Fruit fly (Drosophila melanogaster) whole organism, embryonic: ENCODE measurements around the gene TotM.

Source experiments
- Adf1 ChIP-seq: fragments of 200-800 bp; sonication (Bioruptor generic); IDR thresholded peaks from 2 replicates; pipeline ENCODE4 v1.3.6; 2022; ENCODE audit warnings: missing biosample characterization, missing genetic modification characterization
- CG10267 ChIP-seq: fragments of 200-800 bp; sonication (Bioruptor generic); optimal IDR thresholded peaks from 2 replicates; lab custom pipeline; 2018; ENCODE audit warnings: missing biosample characterization, mild to moderate bottlenecking, missing genetic modification characterization, moderate library complexity
- CG11560 ChIP-seq: fragments of 200-800 bp; sonication (Bioruptor generic); IDR thresholded peaks from 3 replicates; pipeline ENCODE4 v1.3.6; 2022; ENCODE audit warnings: missing biosample characterization, missing genetic modification characterization
- CG15479 ChIP-seq: fragments of 200-800 bp; sonication (Bioruptor generic); optimal IDR thresholded peaks from 3 replicates; lab custom pipeline; 2019; ENCODE audit warnings: missing biosample characterization, mild to moderate bottlenecking, missing genetic modification characterization, moderate library complexity
- CG16813 ChIP-seq: fragments of 200-800 bp; sonication (Bioruptor generic); IDR thresholded peaks from 3 replicates; pipeline ENCODE4 v1.3.6; 2022; ENCODE audit warnings: missing biosample characterization, missing genetic modification characterization; ENCODE audit not compliant: partially characterized antibody
- CG17912 ChIP-seq: fragments of 200-800 bp; sonication (Bioruptor generic); optimal IDR thresholded peaks from 2 replicates; lab custom pipeline; 2018; ENCODE audit warnings: missing biosample characterization, mild to moderate bottlenecking, missing genetic modification characterization
- CG1832 ChIP-seq: fragments of 200-800 bp; sonication (Bioruptor generic); optimal IDR thresholded peaks from 2 replicates; lab custom pipeline; 2017; ENCODE audit warnings: missing biosample characterization, mild to moderate bottlenecking, missing genetic modification characterization, inconsistent platforms
- CG18619 ChIP-seq: fragments of 200-800 bp; sonication (Bioruptor generic); optimal IDR thresholded peaks from 3 replicates; lab custom pipeline; 2017; ENCODE audit warnings: missing biosample characterization, mild to moderate bottlenecking, missing genetic modification characterization
- CG3065 ChIP-seq: fragments of 200-800 bp; sonication (Bioruptor generic); optimal IDR thresholded peaks from 2 replicates; lab custom pipeline; 2016; ENCODE audit warnings: missing biosample characterization, missing genetic modification characterization
- CG3163 ChIP-seq: fragments of 200-800 bp; sonication (Bioruptor generic); optimal IDR thresholded peaks from 3 replicates; lab custom pipeline; 2016; ENCODE audit warnings: missing biosample characterization, missing genetic modification characterization
- CG32532 ChIP-seq: fragments of 200-800 bp; sonication (Bioruptor generic); IDR thresholded peaks from 2 replicates; pipeline ENCODE4 v1.3.6; 2022; ENCODE audit warnings: missing biosample characterization, missing genetic modification characterization
- CG32767 ChIP-seq: fragments of 200-800 bp; sonication (Bioruptor generic); IDR thresholded peaks from 2 replicates; pipeline ENCODE4 v1.3.6; 2022; ENCODE audit warnings: missing biosample characterization, missing genetic modification characterization
- CG8359 ChIP-seq: fragments of 200-800 bp; sonication (Bioruptor generic); optimal IDR thresholded peaks from 2 replicates; lab custom pipeline; 2017; ENCODE audit warnings: missing biosample characterization, mild to moderate bottlenecking, missing genetic modification characterization, borderline replicate concordance
- CG8388 ChIP-seq: fragments of 200-800 bp; sonication (Bioruptor generic); optimal IDR thresholded peaks from 2 replicates; lab custom pipeline; 2019; ENCODE audit warnings: missing biosample characterization, mild to moderate bottlenecking, missing genetic modification characterization, moderate library complexity
- CG8478 ChIP-seq: fragments of >200 bp; optimal IDR thresholded peaks from 2 replicates; lab custom pipeline; 2018
- CG9876 ChIP-seq: fragments of 200-800 bp; sonication (Bioruptor generic); optimal IDR thresholded peaks from 2 replicates; lab custom pipeline; 2016; ENCODE audit warnings: missing biosample characterization, missing genetic modification characterization
- D19B ChIP-seq: fragments of 200-800 bp; sonication (Bioruptor generic); optimal IDR thresholded peaks from 2 replicates; lab custom pipeline; 2017; ENCODE audit warnings: missing biosample characterization, mild to moderate bottlenecking, missing genetic modification characterization
- Dbx ChIP-seq: fragments of 200-800 bp; sonication (Bioruptor generic); IDR thresholded peaks from 3 replicates; pipeline ENCODE4 v1.3.6; 2022; ENCODE audit warnings: missing biosample characterization, missing genetic modification characterization
- Deaf1 ChIP-seq: fragments of 200-800 bp; optimal IDR thresholded peaks from 3 replicates; lab custom pipeline; 2019; ENCODE audit warnings: missing biosample characterization, mild to moderate bottlenecking, missing genetic modification characterization, moderate library complexity
- E2f2 ChIP-seq: fragments of 200-800 bp; sonication (Bioruptor generic); IDR thresholded peaks from 2 replicates; pipeline ENCODE4 v1.3.6; 2022; ENCODE audit warnings: missing biosample characterization, missing genetic modification characterization
- HmgZ ChIP-seq: fragments of 200-800 bp; sonication (Bioruptor generic); optimal IDR thresholded peaks from 2 replicates; lab custom pipeline; 2018; ENCODE audit warnings: missing biosample characterization, mild to moderate bottlenecking, missing genetic modification characterization
- Max ChIP-seq: fragments of 200-800 bp; sonication (Bioruptor generic); optimal IDR thresholded peaks from 2 replicates; lab custom pipeline; 2016; ENCODE audit warnings: missing biosample characterization, mild to moderate bottlenecking, missing genetic modification characterization
- Nf-YB ChIP-seq: fragments of 200-800 bp; sonication (Bioruptor generic); optimal IDR thresholded peaks from 3 replicates; lab custom pipeline; 2019; ENCODE audit warnings: missing biosample characterization, mild to moderate bottlenecking, missing genetic modification characterization, moderate library complexity
- Sry-β ChIP-seq: fragments of 200-800 bp; sonication (Bioruptor generic); optimal IDR thresholded peaks from 2 replicates; lab custom pipeline; 2018; ENCODE audit warnings: missing biosample characterization, mild to moderate bottlenecking, missing genetic modification characterization, moderate library complexity
- Sry-δ ChIP-seq: fragments of 200-800 bp; sonication (Bioruptor generic); optimal IDR thresholded peaks from 2 replicates; lab custom pipeline; 2016; ENCODE audit warnings: missing biosample characterization, missing genetic modification characterization
- Trl ChIP-seq, 3 experiments: fragments of >200 bp in 2 of 3; fragments of 200-800 bp in 1 of 3; sonication (Bioruptor generic) in 1 of 3; optimal IDR thresholded peaks; 2 replicates in 1 of 3; 3 replicates in 2 of 3; lab custom pipeline; 2016 to 2017; ENCODE audit warnings: missing biosample characterization in 1 of 3, missing genetic modification characterization in 1 of 3
- bcd ChIP-seq: fragments of 200-800 bp; sonication (Bioruptor generic); optimal IDR thresholded peaks from 2 replicates; lab custom pipeline; 2017; ENCODE audit warnings: missing biosample characterization, mild to moderate bottlenecking, missing genetic modification characterization
- chinmo ChIP-seq: fragments of 200-800 bp; sonication (Bioruptor generic); IDR thresholded peaks from 4 replicates; pipeline ENCODE4 v1.3.6; 2022; ENCODE audit warnings: missing biosample characterization, missing genetic modification characterization; ENCODE audit not compliant: partially characterized antibody
- chn ChIP-seq: fragments of 200-800 bp; sonication (Bioruptor generic); optimal IDR thresholded peaks from 2 replicates; lab custom pipeline; 2016; ENCODE audit warnings: missing biosample characterization, missing genetic modification characterization
- crol ChIP-seq: fragments of 200-800 bp; sonication (Bioruptor generic); IDR thresholded peaks from 2 replicates; pipeline ENCODE4 v1.3.6; 2022; ENCODE audit warnings: missing biosample characterization, missing genetic modification characterization
- disco-r ChIP-seq: fragments of 200-800 bp; sonication (Bioruptor generic); optimal IDR thresholded peaks from 2 replicates; lab custom pipeline; 2016; ENCODE audit warnings: missing biosample characterization, missing genetic modification characterization
- gem ChIP-seq: fragments of 200-800 bp; sonication (Bioruptor generic); optimal IDR thresholded peaks from 2 replicates; lab custom pipeline; 2019; ENCODE audit warnings: missing biosample characterization, mild to moderate bottlenecking, missing genetic modification characterization, moderate library complexity
- ham ChIP-seq: fragments of 200-800 bp; sonication (Bioruptor generic); IDR thresholded peaks from 2 replicates; pipeline ENCODE4 v1.3.6; 2022; ENCODE audit warnings: missing biosample characterization, missing genetic modification characterization
- kay ChIP-seq: fragments of 200-800 bp; sonication (Bioruptor generic); optimal IDR thresholded peaks from 2 replicates; lab custom pipeline; 2016; ENCODE audit warnings: missing biosample characterization, missing genetic modification characterization
- ken ChIP-seq: fragments of 200-800 bp; sonication (Bioruptor generic); IDR thresholded peaks from 3 replicates; pipeline ENCODE4 v1.3.6; 2022; ENCODE audit warnings: missing biosample characterization, missing genetic modification characterization
- kni ChIP-seq: fragments of 200-800 bp; sonication (Bioruptor generic); optimal IDR thresholded peaks from 3 replicates; lab custom pipeline; 2017; ENCODE audit warnings: mild to moderate bottlenecking, missing biosample characterization, missing genetic modification reagents, missing genetic modification characterization
- lov ChIP-seq, 2 experiments: fragments of 200-800 bp in 1 of 2; fragments of >200 bp in 1 of 2; sonication (Bioruptor generic) in 1 of 2; IDR thresholded peaks in 1 of 2; optimal IDR thresholded peaks in 1 of 2; 2 replicates in 1 of 2; 3 replicates in 1 of 2; pipeline versions ENCODE4 v1.3.6 to Lab custom; 2017 to 2022; ENCODE audit warnings: missing biosample characterization in 1 of 2, missing genetic modification characterization in 1 of 2
- nmo ChIP-seq: fragments of 200-800 bp; sonication (Bioruptor generic); optimal IDR thresholded peaks from 2 replicates; lab custom pipeline; 2018; ENCODE audit warnings: missing biosample characterization, mild to moderate bottlenecking, missing genetic modification characterization, moderate library complexity
- nom ChIP-seq: fragments of 200-800 bp; sonication (Bioruptor generic); optimal IDR thresholded peaks from 2 replicates; lab custom pipeline; 2017; ENCODE audit warnings: missing biosample characterization, missing genetic modification characterization, mild to moderate bottlenecking, moderate library complexity, missing genetic modification reagents
- oc ChIP-seq: fragments of 200-800 bp; sonication (Bioruptor generic); optimal IDR thresholded peaks from 2 replicates; lab custom pipeline; 2018; ENCODE audit warnings: missing biosample characterization, mild to moderate bottlenecking, missing genetic modification characterization, moderate library complexity
- pb ChIP-seq: fragments of 200-800 bp; sonication (Bioruptor generic); optimal IDR thresholded peaks from 3 replicates; lab custom pipeline; 2016; ENCODE audit warnings: missing biosample characterization, missing genetic modification characterization
- peb ChIP-seq: fragments of 200-800 bp; sonication (Bioruptor generic); IDR thresholded peaks from 2 replicates; pipeline ENCODE4 v1.3.6; 2022; ENCODE audit warnings: missing biosample characterization, missing genetic modification characterization
- sens ChIP-seq: fragments of 200-800 bp; sonication (Bioruptor generic); peaks from one replicate; lab custom pipeline; 2016; ENCODE audit warnings: missing biosample characterization, missing genetic modification characterization
- seq ChIP-seq: fragments of 200-800 bp; sonication (Bioruptor generic); IDR thresholded peaks from 2 replicates; pipeline ENCODE4 v1.3.6; 2022; ENCODE audit warnings: missing biosample characterization, missing genetic modification characterization
- sna ChIP-seq: fragments of 200-800 bp; sonication (Bioruptor generic); IDR thresholded peaks from 2 replicates; pipeline ENCODE4 v1.3.6; 2022; ENCODE audit warnings: missing biosample characterization, missing genetic modification characterization; ENCODE audit not compliant: partially characterized antibody
- sob ChIP-seq: fragments of 200-800 bp; sonication (Bioruptor generic); IDR thresholded peaks from 2 replicates; pipeline ENCODE4 v1.3.6; 2022; ENCODE audit warnings: missing biosample characterization, missing genetic modification characterization
- tup ChIP-seq: fragments of 200-800 bp; sonication (Bioruptor generic); optimal IDR thresholded peaks from 2 replicates; lab custom pipeline; 2016; ENCODE audit warnings: missing biosample characterization, mild to moderate bottlenecking, missing genetic modification characterization, moderate library complexity
- z ChIP-seq: fragments of 200-800 bp; sonication (Bioruptor generic); IDR thresholded peaks from 3 replicates; pipeline ENCODE4 v1.3.6; 2022; ENCODE audit warnings: missing biosample characterization, missing genetic modification characterization

TotM gene

DNA sequence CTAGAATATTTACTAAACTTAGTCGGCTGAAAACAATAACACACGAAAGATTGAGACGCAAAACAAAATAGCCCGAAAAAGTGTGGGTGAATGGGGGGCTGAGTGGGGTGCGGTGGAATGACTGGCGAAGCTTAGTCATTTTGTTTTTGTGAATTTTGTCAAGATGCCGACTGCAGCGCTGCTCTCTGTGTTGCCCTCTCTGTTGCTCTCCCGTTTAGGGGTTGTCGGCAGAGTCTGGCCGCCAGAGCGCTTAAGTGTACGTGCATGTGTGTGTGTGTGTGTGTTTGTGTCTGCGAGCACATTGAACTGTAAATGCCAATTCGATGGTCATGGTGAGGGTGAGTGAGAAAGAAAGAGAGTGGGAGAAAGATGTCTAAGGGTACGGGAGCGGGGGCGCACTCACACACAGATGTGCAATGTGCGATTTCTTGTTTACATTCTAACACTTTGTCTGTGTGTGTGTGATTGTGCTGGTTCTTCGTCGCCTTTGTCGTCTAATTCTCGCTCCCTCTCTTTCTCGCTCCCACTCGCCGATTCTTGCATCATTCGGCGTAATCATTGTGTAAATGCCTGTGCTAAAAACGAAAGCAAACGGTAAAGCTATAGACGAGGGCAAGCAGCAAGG, 23.2 kb upstream of the TotM start (continued):
- TF ChIP-seq peb (GFP tag; lab: Robert Waterston, UW) (no peak), Nf-YB (no peak), lov (optimal IDR thresholded peaks at IDR 0.05; lab: Kevin White, UChicago) (no peak), lov (GFP tag; IDR thresholded peaks at IDR 0.05; lab: Robert Waterston, UW) (no peak), CG8359 (GFP tag; lab: Kevin White, UChicago) (no peak), chinmo (GFP tag; lab: Robert Waterston, UW) (peak; percentile 88; the same call in 3 of the 4 replicates), oc (peak; percentile 14), sob (GFP tag; lab: Robert Waterston, UW) (peak; percentile 31; the same call in 1 of the 2 replicates), HmgZ (tag; lab: Kevin White, UChicago) (peak; percentile 21), Trl (optimal IDR thresholded peaks at IDR 0.05; lab: Kevin White, UChicago) (peak; percentile 64 to 85), Trl (GFP tag; optimal IDR thresholded peaks at IDR 0.05; lab: Kevin White, UChicago) (peak; percentile 22), CG8478 (lab: Kevin White, UChicago) (peak; percentile 80), z (GFP tag; lab: Robert Waterston, UW) (peak; percentile 42; the same call in 1 of the 3 replicates), Sry-δ (GFP tag; lab: Kevin White, UChicago) (no peak), CG8388 (GFP tag; lab: Kevin White, UChicago) (no peak), sna (GFP tag; lab: Robert Waterston, UW) (peak; percentile 52; the same call in 1 of the 2 replicates), ken (GFP tag; lab: Robert Waterston, UW) (no peak), kni (GFP tag; lab: Kevin White, UChicago) (peak; percentile 42), gem (no peak), pb (GFP tag; lab: Kevin White, UChicago) (no peak), CG16813 (0 out of 3 replicates have a peak, but pooled peaks have one; percentile 18), Sry-β (GFP tag; lab: Kevin White, UChicago) (no peak), CG3065 (GFP tag; lab: Kevin White, UChicago) (no peak), crol (GFP tag; lab: Robert Waterston, UW) (peak; percentile 85), CG10267 (tag; lab: Kevin White, UChicago) (no peak), tup (no peak), chn (GFP tag; lab: Kevin White, UChicago) (no peak), bcd (peak; percentile 9), CG17912 (no peak), D19B (GFP tag; lab: Kevin White, UChicago) (no peak), CG9876 (GFP tag; lab: Kevin White, UChicago) (no peak), CG11560 (tag; lab: Robert Waterston, UW) (no peak), CG1832 (GFP tag; lab: Kevin White, UChicago) (peak; percentile 40), CG18619 (GFP tag; lab: Kevin White, UChicago) (peak; percentile 2), Dbx (peak; percentile 49; the same call in 1 of the 3 replicates), CG32767 (GFP tag; lab: Robert Waterston, UW) (no peak), CG15479 (GFP tag; lab: Kevin White, UChicago) (peak; percentile 87), nmo (GFP tag; lab: Kevin White, UChicago) (peak; percentile 14), kay (GFP tag; lab: Kevin White, UChicago) (peak; percentile 71), ham (GFP tag; lab: Robert Waterston, UW) (no peak), E2f2 (no peak), CG32532 (GFP tag; lab: Robert Waterston, UW) (peak; percentile 26; the same call in 1 of the 2 replicates), disco-r (GFP tag; lab: Kevin White, UChicago) (no peak), nom (peak; percentile 13), Max (GFP tag; lab: Kevin White, UChicago) (no peak), Deaf1 (tag; lab: Kevin White, UChicago) (peak; percentile 53), seq (GFP tag; lab: Robert Waterston, UW) (peak; percentile 40; the same call in 1 of the 2 replicates), sens (GFP tag; lab: Kevin White, UChicago) (peak; percentile 65), CG3163 (GFP tag; lab: Kevin White, UChicago) (peak; percentile 1), Adf1 (GFP tag; lab: Robert Waterston, UW) (peak; percentile 53)
